Worm (Caenorhabditis elegans) whole organism, midembryonic: ENCODE results near the gene R10E11.9.

Source experiments
- T22C8.4 ChIP-seq: fragments of 200-800 bp; sonication (Bioruptor generic); IDR thresholded peaks from 2 replicates; pipeline ENCODE4 v1.3.6; 2022; ENCODE audit warnings: missing genetic modification characterization, missing compliant biosample characterization
- flt-1 ChIP-seq: fragments of 200-800 bp; sonication (Bioruptor generic); IDR thresholded peaks from 2 replicates; pipeline ENCODE4 v1.3.6; 2022; ENCODE audit warnings: missing genetic modification characterization, missing compliant biosample characterization
- ztf-29 ChIP-seq: fragments of 200-800 bp; sonication (Bioruptor generic); IDR thresholded peaks from 2 replicates; pipeline ENCODE4 v1.3.6; 2022; ENCODE audit warnings: missing genetic modification reagents, missing genetic modification characterization, missing compliant biosample characterization

- TF ChIP-seq ztf-29 (GFP tag; lab: Robert Waterston, UW): no peak
- no peak for TF ChIP-seq T22C8.4
- TF ChIP-seq flt-1 (GFP tag; lab: Robert Waterston, UW): no peak
Observed at ce11 chrIII:9760184-9760583, 33.3 kb downstream of the R10E11.9 start.
